Fruit fly (Drosophila melanogaster) whole organism, prepupa: Measurements from ENCODE around the gene CG13930.

Experiments
- Blimp-1 ChIP-seq: fragments of 200-800 bp; sonication (Bioruptor generic); optimal IDR thresholded peaks from 3 replicates; lab custom pipeline; 2017; ENCODE audit warnings: missing biosample characterization, missing genetic modification characterization, mild to moderate bottlenecking, moderate library complexity, missing genetic modification reagents
- CG11294 ChIP-seq: fragments of 200-800 bp; sonication (Bioruptor generic); IDR thresholded peaks from 2 replicates; pipeline ENCODE4 v1.3.6; 2022; ENCODE audit warnings: missing biosample characterization, missing genetic modification characterization
- CG11762 ChIP-seq: fragments of 200-800 bp; sonication (Bioruptor generic); optimal IDR thresholded peaks from 3 replicates; lab custom pipeline; 2016; ENCODE audit warnings: missing biosample characterization, missing genetic modification characterization; ENCODE audit not compliant: insufficient read depth
- CG11902 ChIP-seq: fragments of 200-800 bp; sonication (Bioruptor generic); optimal IDR thresholded peaks from 3 replicates; lab custom pipeline; 2016; ENCODE audit warnings: missing biosample characterization, missing genetic modification characterization
- CG1621 ChIP-seq: fragments of 200-800 bp; sonication (Bioruptor generic); optimal IDR thresholded peaks from 3 replicates; lab custom pipeline; 2018; ENCODE audit warnings: missing biosample characterization, mild to moderate bottlenecking, missing genetic modification characterization
- CG3032 ChIP-seq: fragments of 200-800 bp; optimal IDR thresholded peaks from 2 replicates; lab custom pipeline; 2019; ENCODE audit warnings: missing biosample characterization, mild to moderate bottlenecking, missing genetic modification characterization, moderate library complexity
- CG31627 ChIP-seq: fragments of 200-800 bp; sonication (Bioruptor generic); optimal IDR thresholded peaks from 3 replicates; lab custom pipeline; 2016; ENCODE audit warnings: missing biosample characterization, missing genetic modification characterization
- CG32006 ChIP-seq: fragments of 200-800 bp; sonication (Bioruptor generic); optimal IDR thresholded peaks from 3 replicates; lab custom pipeline; 2017; ENCODE audit warnings: missing biosample characterization, mild to moderate bottlenecking, missing genetic modification characterization
- CG34406 ChIP-seq: fragments of 200-800 bp; sonication (Bioruptor generic); optimal IDR thresholded peaks from 3 replicates; lab custom pipeline; 2016; ENCODE audit warnings: missing biosample characterization, missing genetic modification characterization
- CG3919 ChIP-seq: fragments of 200-800 bp; sonication (Bioruptor generic); optimal IDR thresholded peaks from 3 replicates; lab custom pipeline; 2016; ENCODE audit warnings: missing biosample characterization, missing genetic modification characterization
- CG4318 ChIP-seq: fragments of 200-800 bp; sonication (Bioruptor generic); optimal IDR thresholded peaks from 3 replicates; lab custom pipeline; 2017; ENCODE audit warnings: missing biosample characterization, mild to moderate bottlenecking, missing genetic modification characterization
- CG6163 ChIP-seq: fragments of 200-800 bp; sonication (Bioruptor generic); IDR thresholded peaks from 3 replicates; pipeline ENCODE4 v1.3.6; 2022; ENCODE audit warnings: missing biosample characterization, missing genetic modification characterization
- CG6276 ChIP-seq: fragments of 200-800 bp; sonication (Bioruptor generic); optimal IDR thresholded peaks from 2 replicates; lab custom pipeline; 2017; ENCODE audit warnings: missing biosample characterization, mild to moderate bottlenecking, missing genetic modification characterization
- CG6808 ChIP-seq: fragments of 200-800 bp; sonication (Bioruptor generic); optimal IDR thresholded peaks from 3 replicates; lab custom pipeline; 2017; ENCODE audit warnings: missing biosample characterization, missing genetic modification characterization, mild to moderate bottlenecking, moderate library complexity, missing genetic modification reagents
- CG6854 ChIP-seq: fragments of 200-800 bp; sonication (Bioruptor generic); optimal IDR thresholded peaks from 2 replicates; lab custom pipeline; 2017; ENCODE audit warnings: missing biosample characterization, mild to moderate bottlenecking, missing genetic modification characterization
- CG7368 ChIP-seq: fragments of 200-800 bp; sonication (Bioruptor generic); optimal IDR thresholded peaks from 3 replicates; lab custom pipeline; 2016; ENCODE audit warnings: missing biosample characterization, missing genetic modification characterization
- CG8119 ChIP-seq: fragments of 200-800 bp; sonication (Bioruptor generic); IDR thresholded peaks from 3 replicates; pipeline ENCODE4 v1.3.6; 2022; ENCODE audit warnings: missing biosample characterization, missing genetic modification characterization
- CG8319 ChIP-seq: fragments of 200-800 bp; sonication (Bioruptor generic); optimal IDR thresholded peaks from 3 replicates; lab custom pipeline; 2016; ENCODE audit warnings: missing biosample characterization, missing genetic modification characterization
- CG9139 ChIP-seq: fragments of 200-800 bp; sonication (Bioruptor generic); optimal IDR thresholded peaks from 3 replicates; lab custom pipeline; 2017; ENCODE audit warnings: missing biosample characterization, mild to moderate bottlenecking, missing genetic modification characterization
- Eip75B ChIP-seq: fragments of 200-800 bp; sonication (Bioruptor generic); optimal IDR thresholded peaks from 3 replicates; lab custom pipeline; 2016; ENCODE audit warnings: missing biosample characterization, missing genetic modification characterization
- Eip78C ChIP-seq: fragments of 200-800 bp; sonication (Bioruptor generic); peaks from one replicate; lab custom pipeline; 2016; ENCODE audit warnings: missing biosample characterization, missing genetic modification characterization
- Eip93F ChIP-seq: fragments of 200-800 bp; sonication (Bioruptor generic); optimal IDR thresholded peaks from 2 replicates; lab custom pipeline; 2016; ENCODE audit warnings: missing biosample characterization, mild to moderate bottlenecking, missing genetic modification characterization
- Ets21C ChIP-seq: fragments of 200-800 bp; sonication (Bioruptor generic); optimal IDR thresholded peaks from 3 replicates; lab custom pipeline; 2016; ENCODE audit warnings: missing biosample characterization, missing genetic modification characterization
- Ets96B ChIP-seq: fragments of 200-800 bp; optimal IDR thresholded peaks from 2 replicates; lab custom pipeline; 2019; ENCODE audit warnings: missing biosample characterization, mild to moderate bottlenecking, missing genetic modification characterization, moderate library complexity
- Gug ChIP-seq: fragments of 200-800 bp; sonication (Bioruptor generic); IDR thresholded peaks from 2 replicates; pipeline ENCODE4 v1.3.6; 2022; ENCODE audit warnings: missing biosample characterization, missing genetic modification characterization
- Hr38 ChIP-seq: sonication (Bioruptor generic); optimal IDR thresholded peaks from 2 replicates; lab custom pipeline; 2016; ENCODE audit warnings: missing biosample characterization, missing genetic modification characterization
- Hr39 ChIP-seq: fragments of 200-800 bp; sonication (Bioruptor generic); optimal IDR thresholded peaks from 2 replicates; lab custom pipeline; 2016; ENCODE audit warnings: missing biosample characterization, missing genetic modification characterization
- Hr4 ChIP-seq: fragments of 200-800 bp; sonication (Bioruptor generic); optimal IDR thresholded peaks from 3 replicates; lab custom pipeline; 2016; ENCODE audit warnings: missing biosample characterization, missing genetic modification characterization
- Lpt ChIP-seq: fragments of 200-800 bp; sonication (Bioruptor generic); optimal IDR thresholded peaks from 3 replicates; lab custom pipeline; 2016; ENCODE audit warnings: missing biosample characterization, missing genetic modification characterization
- Met ChIP-seq: fragments of 200-800 bp; sonication (Bioruptor generic); optimal IDR thresholded peaks from 3 replicates; lab custom pipeline; 2016; ENCODE audit warnings: missing biosample characterization, missing genetic modification characterization
- Smox ChIP-seq: fragments of 200-800 bp; sonication (Bioruptor generic); optimal IDR thresholded peaks from 3 replicates; lab custom pipeline; 2016; ENCODE audit warnings: missing biosample characterization, missing genetic modification characterization
- Sox102F ChIP-seq: fragments of 200-800 bp; sonication (Bioruptor generic); optimal IDR thresholded peaks from 2 replicates; lab custom pipeline; 2016; ENCODE audit warnings: missing biosample characterization, mild to moderate bottlenecking, missing genetic modification characterization
- Sox14 ChIP-seq: fragments of 200-800 bp; sonication (Bioruptor generic); optimal IDR thresholded peaks from 3 replicates; lab custom pipeline; 2016; ENCODE audit warnings: missing biosample characterization, missing genetic modification characterization
- Sox15 ChIP-seq: fragments of 200-800 bp; sonication (Bioruptor generic); optimal IDR thresholded peaks from 3 replicates; lab custom pipeline; 2016; ENCODE audit warnings: missing biosample characterization, missing genetic modification characterization
- achi ChIP-seq: fragments of 200-800 bp; sonication (Bioruptor generic); optimal IDR thresholded peaks from 3 replicates; lab custom pipeline; 2016; ENCODE audit warnings: missing biosample characterization, missing genetic modification characterization
- acj6 ChIP-seq: fragments of 200-800 bp; sonication (Bioruptor generic); optimal IDR thresholded peaks from 3 replicates; lab custom pipeline; 2016; ENCODE audit warnings: missing biosample characterization, missing genetic modification characterization
- dac ChIP-seq: fragments of 200-800 bp; sonication (Bioruptor generic); optimal IDR thresholded peaks from 2 replicates; lab custom pipeline; 2017; ENCODE audit warnings: missing biosample characterization, mild to moderate bottlenecking, missing genetic modification characterization
- dsx ChIP-seq: fragments of 200-800 bp; optimal IDR thresholded peaks from 3 replicates; lab custom pipeline; 2019; ENCODE audit warnings: missing biosample characterization, mild to moderate bottlenecking, missing genetic modification characterization, moderate library complexity; ENCODE audit not compliant: poor library complexity, severe bottlenecking
- eg ChIP-seq: fragments of 200-800 bp; sonication (Bioruptor generic); IDR thresholded peaks from 3 replicates; pipeline ENCODE4 v1.3.6; 2022; ENCODE audit warnings: missing biosample characterization, missing genetic modification characterization
- esn ChIP-seq: fragments of 200-800 bp; sonication (Bioruptor generic); optimal IDR thresholded peaks from 2 replicates; lab custom pipeline; 2016; ENCODE audit warnings: missing biosample characterization, mild to moderate bottlenecking, missing genetic modification characterization, moderate library complexity
- fd59A ChIP-seq: fragments of 200-800 bp; sonication (Bioruptor generic); optimal IDR thresholded peaks from 2 replicates; lab custom pipeline; 2017; ENCODE audit warnings: missing biosample characterization, mild to moderate bottlenecking, missing genetic modification characterization, missing genetic modification reagents
- fd85E ChIP-seq: fragments of 200-800 bp; sonication (Bioruptor generic); optimal IDR thresholded peaks from 3 replicates; lab custom pipeline; 2016; ENCODE audit warnings: missing biosample characterization, missing genetic modification characterization
- fkh ChIP-seq: fragments of 200-800 bp; sonication (Bioruptor generic); optimal IDR thresholded peaks from 3 replicates; lab custom pipeline; 2017; ENCODE audit warnings: missing biosample characterization, mild to moderate bottlenecking, missing genetic modification characterization, moderate library complexity
- lz ChIP-seq: fragments of 200-800 bp; sonication (Bioruptor generic); optimal IDR thresholded peaks from 3 replicates; lab custom pipeline; 2016; ENCODE audit warnings: missing biosample characterization, missing genetic modification characterization
- net ChIP-seq: fragments of 200-800 bp; sonication (Bioruptor generic); optimal IDR thresholded peaks from 3 replicates; lab custom pipeline; 2016; ENCODE audit warnings: missing biosample characterization, missing genetic modification characterization
- salr ChIP-seq, 2 experiments: fragments of 200-800 bp; sonication (Bioruptor generic); optimal IDR thresholded peaks; 3 replicates each; lab custom pipeline; 2016 to 2018; ENCODE audit warnings: missing biosample characterization in 2 of 2, missing genetic modification characterization in 2 of 2, mild to moderate bottlenecking in 1 of 2
- spab ChIP-seq: fragments of 200-800 bp; sonication (Bioruptor generic); optimal IDR thresholded peaks from 2 replicates; lab custom pipeline; 2017; ENCODE audit warnings: missing biosample characterization, mild to moderate bottlenecking, missing genetic modification characterization, missing genetic modification reagents
- svp ChIP-seq: fragments of 200-800 bp; sonication (Bioruptor generic); peaks from one replicate; lab custom pipeline; 2016; ENCODE audit warnings: missing biosample characterization, missing genetic modification characterization
- topi ChIP-seq: fragments of 200-800 bp; sonication (Bioruptor generic); optimal IDR thresholded peaks from 3 replicates; lab custom pipeline; 2016; ENCODE audit warnings: missing biosample characterization, missing genetic modification characterization
- vri ChIP-seq: fragments of 200-800 bp; sonication (Bioruptor generic); optimal IDR thresholded peaks from 3 replicates; lab custom pipeline; 2016; ENCODE audit warnings: missing biosample characterization, mild to moderate bottlenecking, missing genetic modification characterization

The CG13930 gene

dm6 chr3L:1688161-1688560 lies 15.6 kb upstream of the CG13930 start (continued):
- TF ChIP-seq CG32006 (GFP tag; lab: Kevin White, UChicago): peak; percentile 81
- TF ChIP-seq, all 60 proteins: peak for 14

DNA sequence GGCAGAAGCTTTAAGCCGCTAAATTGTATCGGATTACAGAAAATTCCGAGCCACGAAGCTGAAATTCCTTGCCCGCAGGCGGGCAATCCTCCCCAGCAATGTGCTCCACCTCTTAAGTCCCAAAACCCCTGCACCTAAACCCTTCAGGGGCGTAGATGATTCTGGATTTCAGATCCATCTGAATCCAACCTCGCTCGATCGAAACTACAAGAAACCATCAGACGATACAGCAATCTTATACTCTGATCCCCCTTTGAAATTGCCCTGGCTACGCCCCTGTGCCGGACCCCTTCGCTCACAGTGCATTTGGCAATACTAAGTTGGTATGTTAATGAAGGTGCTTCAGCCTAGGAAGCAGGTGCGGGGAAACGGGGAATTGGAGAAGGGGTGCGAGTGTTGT lies 10.6 kb upstream of the CG13930 start:
- peak; percentile 63 for TF ChIP-seq Smox (GFP tag; lab: Kevin White, UChicago)
- TF ChIP-seq lz (GFP tag; lab: Kevin White, UChicago): peak; percentile 62
- TF ChIP-seq CG6163 (GFP tag; lab: Robert Waterston, UW): peak; percentile 87
- TF ChIP-seq fd59A (GFP tag; lab: Kevin White, UChicago): peak; percentile 66
- peak; percentile 41 for TF ChIP-seq Sox102F (GFP tag; lab: Kevin White, UChicago)
- TF ChIP-seq net (GFP tag; lab: Kevin White, UChicago): peak; percentile 40
- TF ChIP-seq Blimp-1 (GFP tag; lab: Kevin White, UChicago): peak; percentile 2
- TF ChIP-seq Ets21C: peak; percentile 39
- TF ChIP-seq achi: peak; percentile 50
- TF ChIP-seq Ets96B (tag; lab: Kevin White, UChicago): peak; percentile 73
- peak; percentile 62 for TF ChIP-seq eg
- TF ChIP-seq Hr39 (GFP tag; lab: Kevin White, UChicago): peak; percentile 62
- TF ChIP-seq fd85E: no peak
- TF ChIP-seq CG31627 (GFP tag; lab: Kevin White, UChicago): peak; percentile 66
- peak; percentile 84 for TF ChIP-seq Eip78C (GFP tag; lab: Kevin White, UChicago)
- peak; percentile 46 for TF ChIP-seq CG7368 (GFP tag; lab: Kevin White, UChicago)
- peak; percentile 59 for TF ChIP-seq CG1621 (tag; lab: Kevin White, UChicago)
- TF ChIP-seq CG8119 (GFP tag; lab: Robert Waterston, UW): peak; percentile 53; the same call in 1 of the 3 replicates
- peak; percentile 55 for TF ChIP-seq Sox14 (GFP tag; lab: Kevin White, UChicago)
- peak; percentile 38 for TF ChIP-seq CG11902
- TF ChIP-seq vri: peak; percentile 40
- TF ChIP-seq CG6276 (GFP tag; lab: Kevin White, UChicago): no peak
- no peak for TF ChIP-seq fkh
- TF ChIP-seq Gug (GFP tag; lab: Robert Waterston, UW): peak; percentile 46; the same call in 1 of the 2 replicates
- TF ChIP-seq spab (GFP tag; lab: Kevin White, UChicago): peak; percentile 68
- peak; percentile 29 for TF ChIP-seq Hr4 (GFP tag; lab: Kevin White, UChicago)
- peak; percentile 9 for TF ChIP-seq CG11762
- TF ChIP-seq Lpt (GFP tag; lab: Kevin White, UChicago): no peak
- TF ChIP-seq svp (GFP tag; lab: Kevin White, UChicago): peak; percentile 89
- peak; percentile 25 for TF ChIP-seq CG8319 (GFP tag; lab: Kevin White, UChicago)
- peak; percentile 63 for TF ChIP-seq topi (GFP tag; lab: Kevin White, UChicago)
- TF ChIP-seq CG34406 (GFP tag; lab: Kevin White, UChicago): peak; percentile 36
- peak; percentile 61 for TF ChIP-seq dsx
- TF ChIP-seq CG3032: peak; percentile 78
- TF ChIP-seq CG11294: 0 out of 2 replicates have a peak, but pooled peaks have one; percentile 17
- TF ChIP-seq Eip75B: peak; percentile 55
- TF ChIP-seq CG9139 (GFP tag; lab: Kevin White, UChicago): peak; percentile 62
- TF ChIP-seq CG6808 (GFP tag; lab: Kevin White, UChicago): peak; percentile 74
- peak; percentile 36 for TF ChIP-seq CG32006 (GFP tag; lab: Kevin White, UChicago)
- peak; percentile 47 for TF ChIP-seq acj6 (GFP tag; lab: Kevin White, UChicago)
- peak; percentile 72 for TF ChIP-seq esn (GFP tag; lab: Kevin White, UChicago)
- TF ChIP-seq Hr38 (GFP tag; lab: Kevin White, UChicago): no peak
- peak; percentile 69 for TF ChIP-seq Met (GFP tag; lab: Kevin White, UChicago)
- no peak for TF ChIP-seq CG4318 (GFP tag; lab: Kevin White, UChicago)
- no peak for TF ChIP-seq CG6854 (GFP tag; lab: Kevin White, UChicago)
- peak; percentile 30 to 41 for TF ChIP-seq salr (GFP tag; optimal IDR thresholded peaks at IDR 0.05; lab: Kevin White, UChicago)
- no peak for TF ChIP-seq Eip93F (GFP tag; lab: Kevin White, UChicago)
- TF ChIP-seq CG3919: peak; percentile 58
- TF ChIP-seq dac: no peak
- TF ChIP-seq Sox15: peak; percentile 27
